Worm (Caenorhabditis elegans) whole organism, midembryonic: ENCODE data around the gene ash-2.

Experiments
- T22C8.4 ChIP-seq: fragments of 200-800 bp; sonication (Bioruptor generic); IDR thresholded peaks from 2 replicates; pipeline ENCODE4 v1.3.6; 2022; ENCODE audit warnings: missing genetic modification characterization, missing compliant biosample characterization
- cog-1 ChIP-seq: sonication (generic microtip); optimal IDR thresholded peaks from 2 replicates; lab custom pipeline; 2016; ENCODE audit warnings: missing genetic modification characterization, missing compliant biosample characterization
- flt-1 ChIP-seq: fragments of 200-800 bp; sonication (Bioruptor generic); IDR thresholded peaks from 2 replicates; pipeline ENCODE4 v1.3.6; 2022; ENCODE audit warnings: missing genetic modification characterization, missing compliant biosample characterization
- klf-2 ChIP-seq: fragments of 200-800 bp; sonication (Bioruptor generic); conservative IDR thresholded peaks from 2 replicates; pipeline ENCODE4 v1.3.6; 2022; ENCODE audit warnings: missing genetic modification reagents, missing genetic modification characterization, missing compliant biosample characterization
- med-1 ChIP-seq: sonication (generic microtip); optimal IDR thresholded peaks from 2 replicates; lab custom pipeline; 2017; ENCODE audit warnings: missing genetic modification characterization, mild to moderate bottlenecking, missing compliant biosample characterization, antibody characterized with exemption, missing genetic modification reagents; ENCODE audit not compliant: insufficient read depth
- ref-1 ChIP-seq: fragments of 200-800 bp; sonication (Bioruptor generic); conservative IDR thresholded peaks from 2 replicates; pipeline ENCODE4 v1.3.6; 2022; ENCODE audit warnings: missing genetic modification reagents, missing genetic modification characterization, missing compliant biosample characterization
- tab-1 ChIP-seq: fragments of 200-800 bp; sonication (Bioruptor generic); IDR thresholded peaks from 2 replicates; pipeline ENCODE4 v1.3.6; 2022; ENCODE audit warnings: missing genetic modification characterization, missing compliant biosample characterization
- ztf-23 ChIP-seq: fragments of 200-800 bp; sonication (Bioruptor generic); IDR thresholded peaks from 2 replicates; pipeline ENCODE4 v1.3.6; 2022; ENCODE audit warnings: missing genetic modification reagents, missing genetic modification characterization, missing compliant biosample characterization
- ztf-29 ChIP-seq: fragments of 200-800 bp; sonication (Bioruptor generic); IDR thresholded peaks from 2 replicates; pipeline ENCODE4 v1.3.6; 2022; ENCODE audit warnings: missing genetic modification reagents, missing genetic modification characterization, missing compliant biosample characterization

Gene ash-2

DNA sequence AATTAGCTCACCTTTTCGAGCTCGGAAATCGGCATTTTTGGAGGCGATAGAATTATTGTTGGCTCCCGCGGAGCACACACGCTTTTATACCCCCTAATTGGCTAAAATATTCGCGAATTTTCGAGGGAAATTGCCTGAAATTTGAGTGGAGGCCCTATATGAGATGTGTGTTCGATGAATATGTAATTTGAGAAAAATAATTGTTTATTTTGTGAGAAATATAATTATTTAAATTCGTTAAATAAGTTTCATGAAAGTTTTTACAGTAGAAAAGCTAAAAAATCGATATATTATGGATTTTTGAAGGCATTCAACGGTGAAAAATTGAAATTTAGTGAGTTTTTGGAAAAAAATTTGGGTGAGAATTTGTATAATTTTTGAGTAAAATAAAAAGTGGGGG lies 6.0 kb upstream of the ash-2 start, which contains the start of gene acbp-6:
Gene acbp-6, minus strand, starts transcription at position 101 of the 400 bp plus-strand sequence.
- TF ChIP-seq med-1 (GFP tag; lab: Kevin White, UChicago) (no peak), tab-1 (GFP tag; lab: Robert Waterston, UW) (no peak), flt-1 (GFP tag; lab: Robert Waterston, UW) (no peak), klf-2 (GFP tag; lab: Robert Waterston, UW) (no peak), cog-1 (tag; lab: Kevin White, UChicago) (no peak), ref-1 (GFP tag; lab: Robert Waterston, UW) (no peak), T22C8.4 (GFP tag; lab: Robert Waterston, UW) (no peak), ztf-23 (GFP tag; lab: Robert Waterston, UW) (no peak), ztf-29 (GFP tag; lab: Robert Waterston, UW) (no peak)

DNA sequence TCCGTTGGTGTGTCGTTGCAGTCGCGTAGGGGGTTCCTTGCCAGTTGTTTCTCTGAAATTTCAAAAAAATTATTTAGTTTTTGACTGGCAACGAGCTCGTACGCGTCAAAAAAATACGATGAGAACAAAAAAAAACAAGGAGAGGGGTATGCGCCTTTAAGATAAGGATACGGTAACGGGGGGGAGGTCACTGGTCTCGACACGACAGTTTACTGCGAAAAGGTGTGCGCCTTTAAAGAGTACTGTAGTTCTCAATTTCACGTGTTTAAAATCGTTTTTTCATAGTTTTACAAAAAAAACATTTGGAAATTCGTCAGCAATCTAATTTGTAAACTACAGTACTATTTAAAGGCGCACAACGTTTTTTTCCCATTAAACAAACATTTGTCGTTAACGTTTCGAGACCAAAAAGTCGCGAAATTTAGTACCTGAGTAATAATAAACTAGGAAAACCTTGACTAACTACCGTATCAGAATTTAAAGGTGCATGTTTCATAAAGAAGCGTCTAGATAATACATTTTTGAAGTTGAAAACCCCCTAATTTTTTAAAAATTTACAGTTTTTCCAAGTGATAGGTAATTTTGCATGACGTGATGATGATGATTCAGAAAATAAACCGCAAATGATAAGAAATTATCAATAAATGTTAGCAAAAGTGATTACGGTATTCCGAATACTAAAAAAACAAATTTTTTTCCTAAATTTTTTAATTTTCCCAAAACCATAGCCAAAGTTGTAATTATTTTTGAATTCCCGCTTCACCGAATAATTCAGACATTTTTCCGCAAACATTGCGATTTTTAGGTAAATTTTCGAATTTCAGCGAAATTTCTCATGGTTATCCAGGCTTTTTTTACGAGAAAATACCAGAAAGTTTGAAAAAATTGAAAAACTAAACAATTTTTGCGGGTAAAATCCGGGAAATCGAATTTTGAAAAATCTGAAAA lies 5.3 kb upstream of the ash-2 start:
- TF ChIP-seq T22C8.4 (GFP tag; lab: Robert Waterston, UW) (no peak), ztf-29 (GFP tag; lab: Robert Waterston, UW) (no peak), flt-1 (GFP tag; lab: Robert Waterston, UW) (no peak), ztf-23 (GFP tag; lab: Robert Waterston, UW) (no peak), klf-2 (GFP tag; lab: Robert Waterston, UW) (no peak), cog-1 (tag; lab: Kevin White, UChicago) (no peak), ref-1 (GFP tag; lab: Robert Waterston, UW) (no peak), tab-1 (GFP tag; lab: Robert Waterston, UW) (no peak), med-1 (GFP tag; lab: Kevin White, UChicago) (no peak)

ce11 chrII:11976727-11977259 lies 2.8 kb upstream of the ash-2 start:
- no peak for TF ChIP-seq med-1 (GFP tag; lab: Kevin White, UChicago)
- TF ChIP-seq cog-1 (tag; lab: Kevin White, UChicago), result no peak
- no peak for TF ChIP-seq tab-1 (GFP tag; lab: Robert Waterston, UW)
- TF ChIP-seq ztf-23 (GFP tag; lab: Robert Waterston, UW), result no peak
- no peak for TF ChIP-seq ztf-29 (GFP tag; lab: Robert Waterston, UW)
- no peak for TF ChIP-seq ref-1 (GFP tag; lab: Robert Waterston, UW)
- no peak for TF ChIP-seq klf-2 (GFP tag; lab: Robert Waterston, UW)
- no peak for TF ChIP-seq T22C8.4 (GFP tag; lab: Robert Waterston, UW)
- no peak for TF ChIP-seq flt-1 (GFP tag; lab: Robert Waterston, UW)

DNA sequence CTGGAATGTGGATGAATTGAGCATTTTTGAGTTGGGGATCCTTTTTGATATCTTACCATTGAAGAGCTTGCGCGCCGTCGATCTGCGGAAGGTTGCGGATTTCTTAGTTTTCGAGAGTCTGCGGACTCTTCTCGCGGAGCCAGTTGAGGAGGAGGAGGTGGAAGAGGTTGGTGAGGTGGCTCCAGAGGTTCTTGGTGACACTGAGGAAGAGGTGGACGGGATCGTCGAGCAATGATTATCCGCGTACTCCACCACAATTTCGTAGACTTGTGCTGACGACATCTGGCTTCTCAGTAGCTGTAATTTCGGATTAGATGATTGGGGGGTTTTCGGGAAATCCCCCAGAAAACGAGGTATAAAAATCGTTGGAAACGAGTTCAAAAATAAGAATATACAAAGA lies 2.3 kb upstream of the ash-2 start, which contains the start of gene Y17G7B.21:
Gene Y17G7B.21, minus strand, starts transcription at position 299 of the 400 bp plus-strand sequence.
- 0 out of 2 replicates have a peak, but pooled peaks have one; percentile 50 for TF ChIP-seq flt-1 (GFP tag; lab: Robert Waterston, UW)
- no peak for TF ChIP-seq ztf-23 (GFP tag; lab: Robert Waterston, UW)

DNA sequence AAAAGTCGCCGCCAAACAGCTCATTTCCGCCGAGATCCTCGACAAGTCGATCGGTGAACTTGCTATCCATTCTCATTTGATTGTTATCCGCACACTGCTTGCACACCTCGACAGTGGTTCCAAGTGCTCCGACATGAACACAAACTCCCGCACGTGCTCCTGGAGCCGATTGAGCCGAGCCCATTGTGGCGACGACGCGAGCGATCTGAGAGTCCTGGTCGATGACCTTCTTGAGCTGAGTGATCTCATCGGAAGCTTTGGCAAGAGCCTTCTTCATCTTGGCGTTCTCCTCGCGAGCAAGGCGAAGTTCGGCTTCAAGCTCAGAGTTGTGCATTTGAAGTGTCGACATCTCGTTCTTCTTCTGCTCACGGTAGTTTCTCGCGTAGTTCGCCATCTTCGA lies 1.2 kb upstream of the ash-2 start:
- TF ChIP-seq ztf-29 (GFP tag; lab: Robert Waterston, UW), result no peak
- no peak for TF ChIP-seq klf-2 (GFP tag; lab: Robert Waterston, UW)
- no peak for TF ChIP-seq ztf-23 (GFP tag; lab: Robert Waterston, UW)
- TF ChIP-seq flt-1 (GFP tag; lab: Robert Waterston, UW), result no peak
- no peak for TF ChIP-seq T22C8.4 (GFP tag; lab: Robert Waterston, UW)

DNA sequence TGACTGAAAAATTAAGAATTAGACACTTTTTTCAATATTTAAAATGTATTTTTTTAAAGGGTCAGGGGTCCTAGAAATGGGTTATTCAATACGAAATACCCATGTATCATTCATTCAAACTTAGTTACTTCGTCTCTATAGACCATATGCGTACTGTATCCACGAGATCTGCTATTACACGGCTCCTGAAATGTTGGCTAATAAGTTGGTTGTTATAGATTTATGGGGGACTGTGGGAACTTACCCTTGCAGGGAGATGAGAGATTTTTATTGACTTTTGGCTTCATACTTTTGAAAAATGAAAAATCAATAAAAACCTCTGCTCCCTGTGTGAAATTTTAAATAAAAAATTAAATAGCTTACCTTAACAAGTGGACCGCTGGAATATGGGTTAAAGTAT lies 718 bp upstream of the ash-2 start:
- TF ChIP-seq med-1 (GFP tag; lab: Kevin White, UChicago) (no peak), ref-1 (GFP tag; lab: Robert Waterston, UW) (no peak), tab-1 (GFP tag; lab: Robert Waterston, UW) (no peak), T22C8.4 (GFP tag; lab: Robert Waterston, UW) (no peak), ztf-23 (GFP tag; lab: Robert Waterston, UW) (no peak), flt-1 (GFP tag; lab: Robert Waterston, UW) (no peak), klf-2 (GFP tag; lab: Robert Waterston, UW) (no peak), ztf-29 (GFP tag; lab: Robert Waterston, UW) (no peak), cog-1 (tag; lab: Kevin White, UChicago) (no peak)

DNA sequence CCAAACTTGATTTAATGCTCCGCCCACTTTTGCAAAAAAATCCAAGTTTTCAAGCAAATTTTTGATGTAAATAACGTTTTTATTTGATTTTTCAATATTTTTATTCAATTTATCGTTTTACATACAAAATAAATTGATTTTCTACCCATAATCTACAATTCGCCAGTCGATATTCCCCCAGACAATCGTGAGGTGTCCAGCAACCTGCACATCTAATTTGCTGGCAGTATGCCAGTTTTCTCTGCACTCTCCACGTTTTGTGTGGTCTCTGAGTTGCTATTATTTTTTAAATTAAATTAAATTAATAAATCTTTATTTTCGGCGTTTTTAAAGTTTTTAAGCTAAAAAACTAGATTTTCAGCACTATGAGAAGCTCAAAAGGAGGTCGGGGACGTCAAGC lies 472 bp downstream of the ash-2 start:
- TF ChIP-seq ref-1 (GFP tag; lab: Robert Waterston, UW), result no peak
- no peak for TF ChIP-seq ztf-29 (GFP tag; lab: Robert Waterston, UW)
- TF ChIP-seq cog-1 (tag; lab: Kevin White, UChicago), result peak; percentile 62
- 0 out of 2 replicates have a peak, but pooled peaks have one; percentile 8 for TF ChIP-seq tab-1 (GFP tag; lab: Robert Waterston, UW)
- peak; percentile 63 for TF ChIP-seq flt-1 (GFP tag; lab: Robert Waterston, UW)
- peak; percentile 76 for TF ChIP-seq ztf-23 (GFP tag; lab: Robert Waterston, UW)
- no peak for TF ChIP-seq T22C8.4 (GFP tag; lab: Robert Waterston, UW)

DNA sequence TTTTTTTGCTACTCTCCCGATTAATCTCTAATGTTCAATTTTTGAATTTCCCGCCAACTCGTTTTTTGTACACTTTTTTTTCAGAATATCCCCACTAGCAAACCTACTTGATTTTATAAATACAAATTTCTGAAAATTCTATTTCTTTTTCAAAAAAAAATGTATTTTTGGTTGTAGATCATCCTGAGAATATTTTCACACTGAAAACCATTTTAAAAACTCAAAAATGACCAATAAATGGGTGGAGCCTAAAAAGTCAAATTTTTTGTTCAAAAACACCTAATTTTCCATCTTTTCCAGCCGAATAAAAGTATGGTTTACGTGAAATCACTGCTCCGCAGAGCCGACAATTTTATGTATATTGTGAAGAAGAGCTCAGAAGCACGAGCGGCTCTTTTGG lies 9.1 kb downstream of the ash-2 start, which contains the start of gene Y17G7B.3:
Gene Y17G7B.3, plus strand, starts transcription at position 301 of the 400 bp plus-strand sequence.
- TF ChIP-seq med-1 (GFP tag; lab: Kevin White, UChicago), result no peak
- TF ChIP-seq ztf-29 (GFP tag; lab: Robert Waterston, UW), result no peak
- TF ChIP-seq ref-1 (GFP tag; lab: Robert Waterston, UW), result no peak
- TF ChIP-seq ztf-23 (GFP tag; lab: Robert Waterston, UW), result no peak
- no peak for TF ChIP-seq flt-1 (GFP tag; lab: Robert Waterston, UW)
- no peak for TF ChIP-seq klf-2 (GFP tag; lab: Robert Waterston, UW)
- no peak for TF ChIP-seq T22C8.4 (GFP tag; lab: Robert Waterston, UW)
- TF ChIP-seq tab-1 (GFP tag; lab: Robert Waterston, UW), result no peak
- TF ChIP-seq cog-1 (tag; lab: Kevin White, UChicago), result no peak
